Worm (Caenorhabditis elegans) whole organism, late embryonic: ENCODE results near the gene K01G12.22.

Experiments used
- che-1 ChIP-seq: sonication (generic microtip); optimal IDR thresholded peaks from 2 replicates; lab custom pipeline; 2016; ENCODE audit warnings: mild to moderate bottlenecking, missing genetic modification characterization, missing compliant biosample characterization
- nfya-1 ChIP-seq: sonication (generic microtip); optimal IDR thresholded peaks from 2 replicates; lab custom pipeline; 2017; ENCODE audit warnings: missing genetic modification characterization, mild to moderate bottlenecking, missing compliant biosample characterization, antibody characterized with exemption, moderate library complexity
- pqm-1 ChIP-seq: sonication (generic microtip); optimal IDR thresholded peaks from 2 replicates; lab custom pipeline; 2016; ENCODE audit warnings: missing genetic modification characterization, missing compliant biosample characterization

- no peak for TF ChIP-seq che-1 (tag; lab: Kevin White, UChicago)
- TF ChIP-seq pqm-1 (tag; lab: Kevin White, UChicago), result no peak
- TF ChIP-seq nfya-1 (tag; lab: Kevin White, UChicago), result no peak
Measured at ce11 chrIV:14182077-14182476, 9.9 kb upstream of the K01G12.22 start, which contains the start of gene R05A10.1.
